Fruit fly (Drosophila melanogaster) Kc167 (cell line): ENCODE data around the gene CG5087.

Experiments
- Sin3A ChIP-seq: fragments of >200 bp; optimal IDR thresholded peaks from 2 replicates; lab custom pipeline; 2018; ENCODE audit warnings: missing external identifiers
- h ChIP-seq: fragments of >200 bp; optimal IDR thresholded peaks from 3 replicates; lab custom pipeline; 2018; ENCODE audit warnings: missing external identifiers
- insv ChIP-seq: fragments of >200 bp; optimal IDR thresholded peaks from 3 replicates; lab custom pipeline; 2018; ENCODE audit warnings: missing external identifiers
- psq ChIP-seq: fragments of >200 bp; optimal IDR thresholded peaks from 2 replicates; lab custom pipeline; 2017; ENCODE audit warnings: missing external identifiers

- TF ChIP-seq insv (lab: Kevin White, UChicago) (no peak), h (lab: Kevin White, UChicago) (no peak), psq (lab: Kevin White, UChicago) (no peak), Sin3A (lab: Kevin White, UChicago) (no peak)
These were observed 6.8 kb downstream of the CG5087 start, which contains the start of gene Doc3 for dm6 chr3L:9004788-9005246.
